Worm (Caenorhabditis elegans): ENCODE measurements around the gene nuo-4.

- TF ChIP-seq nhr-6 (tag; optimal IDR thresholded peaks at IDR 0.05) (no peak), Y55F3AM.14 (GFP tag; optimal IDR thresholded peaks at IDR 0.05) (no peak), ceh-16 (tag; optimal IDR thresholded peaks at IDR 0.05) (no peak), nhr-11 (tag; optimal IDR thresholded peaks at IDR 0.05) (no peak), zag-1 (tag; optimal IDR thresholded peaks at IDR 0.05) (no peak), ama-1 (optimal IDR thresholded peaks at IDR 0.05) (no peak)
These were observed 29.9 kb upstream of the nuo-4 start, which contains the start of the genes F37C12.21 and F37C12.10 for ce11 chrIII:7188300-7189052.

Data from whole organism, L2 larva.